Fruit fly (Drosophila melanogaster) whole organism, wandering third instar larva: Measurements from ENCODE around the gene BBS5.

Source experiments
- Abd-B ChIP-seq: fragments of >200 bp; optimal IDR thresholded peaks from 2 replicates; lab custom pipeline; 2017; ENCODE audit warnings: missing biosample characterization, missing genetic modification characterization
- CG9705 ChIP-seq: fragments of 200-800 bp; sonication (Bioruptor generic); optimal IDR thresholded peaks from 2 replicates; lab custom pipeline; 2018; ENCODE audit warnings: missing biosample characterization, mild to moderate bottlenecking, missing genetic modification characterization
- Dif ChIP-seq: fragments of 200-275, 200-300 bp; sonication (Bioruptor generic); optimal IDR thresholded peaks from 2 replicates; lab custom pipeline; 2018; ENCODE audit warnings: missing biosample characterization, missing genetic modification characterization; ENCODE audit not compliant: partially characterized antibody
- Hr78 ChIP-seq: fragments of >200 bp; optimal IDR thresholded peaks from 2 replicates; lab custom pipeline; 2017; ENCODE audit warnings: missing biosample characterization, missing genetic modification characterization
- Mio ChIP-seq: sonication (Bioruptor generic); optimal IDR thresholded peaks from 2 replicates; lab custom pipeline; 2016; ENCODE audit warnings: missing biosample characterization, missing genetic modification characterization
- Myc ChIP-seq: fragments of >200 bp; optimal IDR thresholded peaks from 2 replicates; lab custom pipeline; 2017
- OdsH ChIP-seq: fragments of 200-800 bp; sonication (Bioruptor generic); optimal IDR thresholded peaks from 2 replicates; lab custom pipeline; 2016; ENCODE audit warnings: missing biosample characterization, mild to moderate bottlenecking, missing genetic modification characterization
- dl ChIP-seq, 2 experiments: fragments of 175-275, 200-275 bp in 1 of 2; fragments of 200-275 bp in 1 of 2; sonication (Bioruptor generic); optimal IDR thresholded peaks; lab custom pipeline; 2018; ENCODE audit warnings: mild to moderate bottlenecking in 2 of 2, missing biosample characterization in 2 of 2, missing genetic modification characterization in 2 of 2, moderate library complexity in 2 of 2; ENCODE audit not compliant: partially characterized antibody in 2 of 2, insufficient read depth in 1 of 2
- h ChIP-seq: fragments of 200-800 bp; sonication (Bioruptor generic); optimal IDR thresholded peaks from 3 replicates; lab custom pipeline; 2016; ENCODE audit warnings: missing biosample characterization, mild to moderate bottlenecking, missing genetic modification characterization
- lola ChIP-seq: fragments of >200 bp; optimal IDR thresholded peaks from 2 replicates; lab custom pipeline; 2017; ENCODE audit warnings: missing biosample characterization, missing genetic modification characterization

- TF ChIP-seq Myc (lab: Kevin White, UChicago): no peak
- no peak for TF ChIP-seq Hr78 (GFP tag; lab: Kevin White, UChicago)
- TF ChIP-seq Abd-B (GFP tag; lab: Kevin White, UChicago): no peak
- TF ChIP-seq dl (GFP tag; optimal IDR thresholded peaks at IDR 0.05; lab: Kevin White, UChicago; ENCODE audit: insufficient read depth in 1 of 2, partially characterized antibody in 2 of 2): no peak
- no peak for TF ChIP-seq lola (GFP tag; lab: Kevin White, UChicago)
- TF ChIP-seq Mio (GFP tag; lab: Kevin White, UChicago): no peak
- no peak for TF ChIP-seq CG9705 (GFP tag; lab: Kevin White, UChicago)
- no peak for TF ChIP-seq h (GFP tag; lab: Kevin White, UChicago)
- no peak for TF ChIP-seq Dif (GFP tag; lab: Kevin White, UChicago)
- no peak for TF ChIP-seq OdsH (GFP tag; lab: Kevin White, UChicago)
Observed at dm6 chr3R:4845353-4845752, 29.2 kb downstream of the BBS5 start.
